Fruit fly (Drosophila melanogaster) whole organism, embryonic: ENCODE data around the gene Pdhb.

Source experiments
- Aef1 ChIP-seq: fragments of 200-800 bp; sonication (Bioruptor generic); IDR thresholded peaks from 3 replicates; pipeline ENCODE4 v1.3.6; 2022; ENCODE audit warnings: missing biosample characterization, missing genetic modification characterization
- Asciz ChIP-seq: fragments of 200-800 bp; sonication (Bioruptor generic); optimal IDR thresholded peaks from 2 replicates; lab custom pipeline; 2017; ENCODE audit warnings: missing biosample characterization, mild to moderate bottlenecking, missing genetic modification characterization, missing genetic modification reagents
- CG10654 ChIP-seq: fragments of 200-800 bp; sonication (Bioruptor generic); optimal IDR thresholded peaks from 2 replicates; lab custom pipeline; 2016; ENCODE audit warnings: missing biosample characterization, missing genetic modification characterization
- CG11504 ChIP-seq: fragments of 200-800 bp; sonication (Bioruptor generic); optimal IDR thresholded peaks from 3 replicates; lab custom pipeline; 2019; ENCODE audit warnings: missing biosample characterization, mild to moderate bottlenecking, missing genetic modification characterization, moderate library complexity
- CG11696 ChIP-seq: fragments of 200-800 bp; sonication (Bioruptor generic); IDR thresholded peaks from 2 replicates; pipeline ENCODE4 v1.3.6; 2022; ENCODE audit warnings: missing biosample characterization, missing genetic modification characterization
- CG14965 ChIP-seq: fragments of 200-800 bp; sonication (Bioruptor generic); optimal IDR thresholded peaks from 2 replicates; lab custom pipeline; 2016; ENCODE audit warnings: missing biosample characterization, missing genetic modification characterization, borderline replicate concordance
- CG1602 ChIP-seq: fragments of 200-800 bp; sonication (Bioruptor generic); optimal IDR thresholded peaks from 3 replicates; lab custom pipeline; 2016; ENCODE audit warnings: missing biosample characterization, missing genetic modification characterization
- CG17568 ChIP-seq: fragments of 200-800 bp; sonication (Bioruptor generic); optimal IDR thresholded peaks from 2 replicates; lab custom pipeline; 2018; ENCODE audit warnings: missing biosample characterization, mild to moderate bottlenecking, missing genetic modification characterization, moderate library complexity
- CG18764 ChIP-seq: fragments of 200-800 bp; sonication (Bioruptor generic); optimal IDR thresholded peaks from 3 replicates; lab custom pipeline; 2016; ENCODE audit warnings: missing biosample characterization, missing genetic modification characterization
- CG2116 ChIP-seq: fragments of 200-800 bp; sonication (Bioruptor generic); optimal IDR thresholded peaks from 3 replicates; lab custom pipeline; 2018; ENCODE audit warnings: missing biosample characterization, mild to moderate bottlenecking, missing genetic modification characterization
- CG31388 ChIP-seq: fragments of 200-800 bp; sonication (Bioruptor generic); optimal IDR thresholded peaks from 2 replicates; lab custom pipeline; 2016; ENCODE audit warnings: missing biosample characterization, missing genetic modification characterization
- CG34224 ChIP-seq: fragments of 200-800 bp; sonication (Bioruptor generic); IDR thresholded peaks from 3 replicates; pipeline ENCODE4 v1.3.6; 2022; ENCODE audit warnings: missing biosample characterization, missing genetic modification characterization; ENCODE audit not compliant: partially characterized antibody
- CG3847 ChIP-seq: fragments of 200-800 bp; sonication (Bioruptor generic); IDR thresholded peaks from 2 replicates; pipeline ENCODE4 v1.3.6; 2022; ENCODE audit warnings: missing biosample characterization, missing genetic modification characterization
- CG4282 ChIP-seq: fragments of 200-800 bp; sonication (Bioruptor generic); optimal IDR thresholded peaks from 2 replicates; lab custom pipeline; 2016; ENCODE audit warnings: missing biosample characterization, missing genetic modification characterization
- CG4707 ChIP-seq: fragments of 200-800 bp; sonication (Bioruptor generic); optimal IDR thresholded peaks from 2 replicates; lab custom pipeline; 2018; ENCODE audit warnings: missing biosample characterization, mild to moderate bottlenecking, missing genetic modification characterization, moderate library complexity
- CG7556 ChIP-seq: fragments of 200-800 bp; sonication (Bioruptor generic); optimal IDR thresholded peaks from 2 replicates; lab custom pipeline; 2017; ENCODE audit warnings: missing biosample characterization, mild to moderate bottlenecking, missing genetic modification characterization
- CG8765 ChIP-seq: fragments of 200-800 bp; sonication (Bioruptor generic); IDR thresholded peaks from 2 replicates; pipeline ENCODE4 v1.3.6; 2022; ENCODE audit warnings: missing biosample characterization, missing genetic modification characterization
- CG8944 ChIP-seq: fragments of 200-800 bp; sonication (Bioruptor generic); optimal IDR thresholded peaks from 3 replicates; lab custom pipeline; 2016; ENCODE audit warnings: missing biosample characterization, missing genetic modification characterization
- CG9609 ChIP-seq: fragments of 200-800 bp; sonication (Bioruptor generic); optimal IDR thresholded peaks from 3 replicates; lab custom pipeline; 2016; ENCODE audit warnings: missing biosample characterization, missing genetic modification characterization
- CG9797 ChIP-seq: fragments of 200-800 bp; sonication (Bioruptor generic); optimal IDR thresholded peaks from 3 replicates; lab custom pipeline; 2018; ENCODE audit warnings: missing biosample characterization, mild to moderate bottlenecking, missing genetic modification characterization
- CTCF ChIP-seq: fragments of 200-800 bp; sonication (Bioruptor generic); optimal IDR thresholded peaks from 2 replicates; lab custom pipeline; 2017; ENCODE audit warnings: missing biosample characterization, mild to moderate bottlenecking, missing genetic modification characterization, moderate library complexity
- Dbx ChIP-seq: fragments of 200-800 bp; sonication (Bioruptor generic); IDR thresholded peaks from 3 replicates; pipeline ENCODE4 v1.3.6; 2022; ENCODE audit warnings: missing biosample characterization, missing genetic modification characterization
- Hsf ChIP-seq: fragments of 200-800 bp; sonication (Bioruptor generic); optimal IDR thresholded peaks from 3 replicates; lab custom pipeline; 2016; ENCODE audit warnings: missing biosample characterization, missing genetic modification characterization
- Meics ChIP-seq: fragments of 200-800 bp; sonication (Bioruptor generic); optimal IDR thresholded peaks from 2 replicates; lab custom pipeline; 2017; ENCODE audit warnings: missing biosample characterization, mild to moderate bottlenecking, missing genetic modification characterization
- Mrtf ChIP-seq: fragments of 200-800 bp; sonication (Bioruptor generic); IDR thresholded peaks from 3 replicates; pipeline ENCODE4 v1.3.6; 2022; ENCODE audit warnings: missing biosample characterization, missing genetic modification characterization
- TFAM ChIP-seq: fragments of 200-800 bp; sonication (Bioruptor generic); optimal IDR thresholded peaks from 2 replicates; lab custom pipeline; 2017; ENCODE audit warnings: missing biosample characterization, missing genetic modification characterization, inconsistent platforms
- YL-1 ChIP-seq: fragments of 200-800 bp; sonication (Bioruptor generic); optimal IDR thresholded peaks from 3 replicates; lab custom pipeline; 2017; ENCODE audit warnings: missing biosample characterization, mild to moderate bottlenecking, missing genetic modification characterization
- ara ChIP-seq: fragments of 200-800 bp; sonication (Bioruptor generic); IDR thresholded peaks from 2 replicates; pipeline ENCODE4 v1.3.6; 2022; ENCODE audit warnings: missing biosample characterization, missing genetic modification characterization
- ash1 ChIP-seq: fragments of 200-800 bp; sonication (Bioruptor generic); optimal IDR thresholded peaks from 2 replicates; lab custom pipeline; 2018; ENCODE audit warnings: missing biosample characterization, mild to moderate bottlenecking, missing genetic modification characterization
- bcd ChIP-seq: fragments of 200-800 bp; sonication (Bioruptor generic); optimal IDR thresholded peaks from 2 replicates; lab custom pipeline; 2017; ENCODE audit warnings: missing biosample characterization, mild to moderate bottlenecking, missing genetic modification characterization
- br ChIP-seq: fragments of >200 bp; optimal IDR thresholded peaks from 2 replicates; lab custom pipeline; 2017
- btn ChIP-seq: fragments of 200-800 bp; sonication (Bioruptor generic); optimal IDR thresholded peaks from 2 replicates; lab custom pipeline; 2016; ENCODE audit warnings: missing biosample characterization, missing genetic modification characterization
- chif ChIP-seq, 2 experiments: fragments of 200-800 bp; sonication (Bioruptor generic); optimal IDR thresholded peaks; 3 replicates each; lab custom pipeline; 2016; ENCODE audit warnings: missing biosample characterization in 2 of 2, missing genetic modification characterization in 2 of 2
- chn ChIP-seq: fragments of 200-800 bp; sonication (Bioruptor generic); optimal IDR thresholded peaks from 2 replicates; lab custom pipeline; 2016; ENCODE audit warnings: missing biosample characterization, missing genetic modification characterization
- crp ChIP-seq, 2 experiments: fragments of 200-800 bp; sonication (Bioruptor generic); optimal IDR thresholded peaks; 2 replicates in 1 of 2; 3 replicates in 1 of 2; lab custom pipeline; 2017; ENCODE audit warnings: missing biosample characterization in 2 of 2, missing genetic modification characterization in 2 of 2, mild to moderate bottlenecking in 1 of 2, moderate library complexity in 1 of 2
- emc ChIP-seq: fragments of 200-800 bp; sonication (Bioruptor generic); optimal IDR thresholded peaks from 2 replicates; lab custom pipeline; 2016; ENCODE audit warnings: missing biosample characterization, missing genetic modification characterization
- eve ChIP-seq, 2 experiments: fragments of >200 bp; optimal IDR thresholded peaks; 2 replicates each; lab custom pipeline; 2017; ENCODE audit warnings: missing biosample characterization in 2 of 2, missing genetic modification characterization in 2 of 2
- fd102C ChIP-seq: fragments of 200-800 bp; sonication (Bioruptor generic); optimal IDR thresholded peaks from 2 replicates; lab custom pipeline; 2018; ENCODE audit warnings: missing biosample characterization, mild to moderate bottlenecking, missing genetic modification characterization, moderate library complexity
- gem ChIP-seq: fragments of 200-800 bp; sonication (Bioruptor generic); optimal IDR thresholded peaks from 2 replicates; lab custom pipeline; 2019; ENCODE audit warnings: missing biosample characterization, mild to moderate bottlenecking, missing genetic modification characterization, moderate library complexity
- gt ChIP-seq: fragments of 200-800 bp; sonication (Bioruptor generic); IDR thresholded peaks from 2 replicates; pipeline ENCODE4 v1.3.6; 2022; ENCODE audit warnings: missing biosample characterization, missing genetic modification characterization
- odd ChIP-seq: fragments of 200-800 bp; sonication (Bioruptor generic); optimal IDR thresholded peaks from 2 replicates; lab custom pipeline; 2017; ENCODE audit warnings: missing biosample characterization, mild to moderate bottlenecking, missing genetic modification characterization
- phol ChIP-seq: fragments of 200-800 bp; sonication (Bioruptor generic); optimal IDR thresholded peaks from 3 replicates; lab custom pipeline; 2018; ENCODE audit warnings: missing biosample characterization, mild to moderate bottlenecking, missing genetic modification characterization, moderate library complexity
- prd ChIP-seq, 3 experiments: fragments of >200 bp in 2 of 3; fragments of 200-800 bp in 1 of 3; sonication (Bioruptor generic) in 1 of 3; optimal IDR thresholded peaks in 2 of 3; IDR thresholded peaks in 1 of 3; 2 replicates in 2 of 3; 3 replicates in 1 of 3; pipeline versions ENCODE4 v1.3.6 to Lab custom; 2017 to 2022; ENCODE audit warnings: missing biosample characterization in 1 of 3, missing genetic modification characterization in 1 of 3
- pros ChIP-seq: fragments of 200-800 bp; sonication (Bioruptor generic); optimal IDR thresholded peaks from 3 replicates; lab custom pipeline; 2019; ENCODE audit warnings: missing biosample characterization, mild to moderate bottlenecking, missing genetic modification characterization, moderate library complexity
- sisA ChIP-seq: fragments of 200-800 bp; sonication (Bioruptor generic); IDR thresholded peaks from 2 replicates; pipeline ENCODE4 v1.3.6; 2022; ENCODE audit warnings: missing biosample characterization, missing genetic modification characterization
- slp2 ChIP-seq: fragments of 200-800 bp; sonication (Bioruptor generic); optimal IDR thresholded peaks from 2 replicates; lab custom pipeline; 2016; ENCODE audit warnings: missing biosample characterization, missing genetic modification characterization
- tgo ChIP-seq: fragments of 200-800 bp; sonication (Bioruptor generic); IDR thresholded peaks from 3 replicates; pipeline ENCODE4 v1.3.6; 2022; ENCODE audit warnings: missing biosample characterization, missing genetic modification characterization
- tll ChIP-seq, 2 experiments: fragments of 200-800 bp in 1 of 2; fragments of >200 bp in 1 of 2; sonication (Bioruptor generic) in 1 of 2; optimal IDR thresholded peaks; 2 replicates each; lab custom pipeline; 2017 to 2019; ENCODE audit warnings: missing biosample characterization in 2 of 2, missing genetic modification characterization in 2 of 2, mild to moderate bottlenecking in 1 of 2, moderate library complexity in 1 of 2
- wdn ChIP-seq: fragments of 200-800 bp; sonication (Bioruptor generic); IDR thresholded peaks from 2 replicates; pipeline ENCODE4 v1.3.6; 2022; ENCODE audit warnings: missing biosample characterization, missing genetic modification characterization
- wek ChIP-seq: fragments of 200-800 bp; sonication (Bioruptor generic); optimal IDR thresholded peaks from 3 replicates; lab custom pipeline; 2018; ENCODE audit warnings: missing biosample characterization, mild to moderate bottlenecking, missing genetic modification characterization, moderate library complexity
- zfh1 ChIP-seq: fragments of 200-800 bp; sonication (Bioruptor generic); IDR thresholded peaks from 3 replicates; pipeline ENCODE4 v1.3.6; 2022; ENCODE audit warnings: missing biosample characterization, missing genetic modification characterization
- zfh2 ChIP-seq: fragments of 200-800 bp; sonication (Bioruptor generic); optimal IDR thresholded peaks from 2 replicates; lab custom pipeline; 2016; ENCODE audit warnings: missing biosample characterization, missing genetic modification characterization

Gene Pdhb

DNA sequence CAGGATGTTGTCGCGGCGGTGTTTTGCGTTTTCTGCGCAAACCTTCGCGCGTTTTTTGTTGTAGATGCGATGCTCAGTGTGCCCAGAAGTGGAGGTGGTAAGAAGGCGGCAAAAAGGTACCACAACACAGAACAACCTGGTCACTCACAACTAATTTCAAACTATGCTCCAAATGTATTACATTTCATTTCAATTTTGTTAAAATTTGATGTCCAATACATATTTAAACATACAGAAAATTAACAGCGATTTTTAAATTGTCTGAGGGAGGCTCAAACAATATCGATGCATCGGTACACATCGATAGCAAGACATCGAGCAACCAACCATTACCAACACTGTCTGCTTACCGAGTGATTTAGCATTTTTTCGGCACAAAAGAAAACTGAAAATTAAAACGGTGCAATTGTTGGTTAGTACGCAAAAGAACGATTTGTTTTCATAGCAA is 40.4 kb downstream of the Pdhb start, which contains the start of the genes Slbp and Rpn2 (continued):
- peak; percentile 95 for TF ChIP-seq CG2116
- TF ChIP-seq CG9797 (GFP tag; lab: Kevin White, UChicago): peak; percentile 97
- TF ChIP-seq TFAM: no peak
- TF ChIP-seq sisA: no peak
- TF ChIP-seq crp (GFP tag; optimal IDR thresholded peaks at IDR 0.05; lab: Kevin White, UChicago): peak in 1 of 2 experiments; percentile 35
- TF ChIP-seq Dbx: no peak; the same call in 2 of the 3 replicates
- no peak for TF ChIP-seq pros (GFP tag; lab: Kevin White, UChicago)
- TF ChIP-seq Meics (GFP tag; lab: Kevin White, UChicago): peak; percentile 30
- no peak for TF ChIP-seq CG11696
- peak; percentile 43 for TF ChIP-seq chn (GFP tag; lab: Kevin White, UChicago)
- TF ChIP-seq CG18764 (GFP tag; lab: Kevin White, UChicago): peak; percentile 9
- TF ChIP-seq br: no peak
- TF ChIP-seq CG4707 (GFP tag; lab: Kevin White, UChicago): no peak
- TF ChIP-seq wek: no peak
- TF ChIP-seq CG7556 (GFP tag; lab: Kevin White, UChicago): peak; percentile 7
- peak; percentile 16 for TF ChIP-seq slp2
- peak; percentile 20 to 36 for TF ChIP-seq chif (GFP tag; optimal IDR thresholded peaks at IDR 0.05; lab: Kevin White, UChicago)
- TF ChIP-seq CG11504 (tag; lab: Kevin White, UChicago): peak; percentile 51
- peak; percentile 28 for TF ChIP-seq bcd (GFP tag; lab: Kevin White, UChicago)
- TF ChIP-seq ash1 (GFP tag; lab: Kevin White, UChicago): no peak
- no peak for TF ChIP-seq btn (GFP tag; lab: Kevin White, UChicago)
- TF ChIP-seq emc (GFP tag; lab: Kevin White, UChicago): no peak
- TF ChIP-seq zfh1 (GFP tag; lab: Robert Waterston, UW): no peak
- TF ChIP-seq tll (GFP tag; optimal IDR thresholded peaks at IDR 0.05; lab: Kevin White, UChicago): no peak
- TF ChIP-seq Aef1: no peak
- TF ChIP-seq YL-1: peak; percentile 88
- peak; percentile 97 for TF ChIP-seq CG34224
- no peak for TF ChIP-seq prd (optimal IDR thresholded peaks at IDR 0.05; lab: Kevin White, UChicago)
- 0 out of 3 replicates have a peak, but pooled peaks have one; percentile 15 for TF ChIP-seq prd (GFP tag; IDR thresholded peaks at IDR 0.05; lab: Robert Waterston, UW)
- no peak for TF ChIP-seq gt (GFP tag; lab: Robert Waterston, UW)
- peak; percentile 26 for TF ChIP-seq gem (tag; lab: Kevin White, UChicago)
- no peak for TF ChIP-seq CG31388
- no peak for TF ChIP-seq Asciz (GFP tag; lab: Kevin White, UChicago)
- TF ChIP-seq CG8944 (GFP tag; lab: Kevin White, UChicago): peak; percentile 7
- TF ChIP-seq CG3847 (GFP tag; lab: Robert Waterston, UW): peak; percentile 80
- TF ChIP-seq zfh2: peak; percentile 66
- TF ChIP-seq CG1602: no peak
- peak; percentile 71 for TF ChIP-seq phol (tag; lab: Kevin White, UChicago)
- TF ChIP-seq CG4282 (GFP tag; lab: Kevin White, UChicago): no peak
- no peak for TF ChIP-seq CG14965
- no peak for TF ChIP-seq CG17568 (GFP tag; lab: Kevin White, UChicago)
- TF ChIP-seq eve (GFP tag; optimal IDR thresholded peaks at IDR 0.05; lab: Kevin White, UChicago): no peak
- no peak for TF ChIP-seq Mrtf (GFP tag; lab: Robert Waterston, UW)
- TF ChIP-seq wdn: no peak
- TF ChIP-seq CG10654 (GFP tag; lab: Kevin White, UChicago): no peak
- TF ChIP-seq CG9609: peak; percentile 65
- no peak for TF ChIP-seq ara (GFP tag; lab: Robert Waterston, UW)
- peak; percentile 64 for TF ChIP-seq Hsf (GFP tag; lab: Kevin White, UChicago)
- TF ChIP-seq tgo (GFP tag; lab: Robert Waterston, UW): no peak
- no peak for TF ChIP-seq CTCF (GFP tag; lab: Kevin White, UChicago)
- TF ChIP-seq odd: no peak
- no peak for TF ChIP-seq fd102C
- no peak for TF ChIP-seq CG8765 (GFP tag; lab: Robert Waterston, UW)
